Worm (Caenorhabditis elegans) whole organism, mixed stage, embryonic: ENCODE results near the gene nhr-121.

Experiments used
- ceh-43 ChIP-seq: fragments of 200-800 bp; sonication (Bioruptor generic); optimal IDR thresholded peaks from 2 replicates; lab custom pipeline; 2018; ENCODE audit warnings: mild to moderate bottlenecking, missing genetic modification characterization, moderate library complexity, missing compliant biosample characterization
- nhr-237 ChIP-seq: fragments of 150-350 bp; optimal IDR thresholded peaks from 2 replicates; lab custom pipeline; 2014; ENCODE audit warnings: missing biosample characterization, missing genetic modification characterization

ce11 chrIII:2423638-2424037, 31.0 kb downstream of the nhr-121 start:
- no peak for TF ChIP-seq nhr-237 (tag; lab: Kevin White, UChicago)
- no peak for TF ChIP-seq ceh-43 (GFP tag; lab: Kevin White, UChicago)
